Fruit fly (Drosophila melanogaster) ovary, adult (tissue): Measurements from ENCODE around the gene eca.
"Not testable (repeated sequence)": the region's sequence is repeated elsewhere in the genome, so short reads cannot be mapped to it uniquely, and the experiment has no call there.

Experiments used
- CG17801 ChIP-seq: fragments of 200-800 bp; optimal IDR thresholded peaks from 2 replicates; lab custom pipeline; 2019; ENCODE audit warnings: missing biosample characterization, mild to moderate bottlenecking, missing genetic modification characterization, moderate library complexity; ENCODE audit not compliant: partially characterized antibody

The eca gene

DNA sequence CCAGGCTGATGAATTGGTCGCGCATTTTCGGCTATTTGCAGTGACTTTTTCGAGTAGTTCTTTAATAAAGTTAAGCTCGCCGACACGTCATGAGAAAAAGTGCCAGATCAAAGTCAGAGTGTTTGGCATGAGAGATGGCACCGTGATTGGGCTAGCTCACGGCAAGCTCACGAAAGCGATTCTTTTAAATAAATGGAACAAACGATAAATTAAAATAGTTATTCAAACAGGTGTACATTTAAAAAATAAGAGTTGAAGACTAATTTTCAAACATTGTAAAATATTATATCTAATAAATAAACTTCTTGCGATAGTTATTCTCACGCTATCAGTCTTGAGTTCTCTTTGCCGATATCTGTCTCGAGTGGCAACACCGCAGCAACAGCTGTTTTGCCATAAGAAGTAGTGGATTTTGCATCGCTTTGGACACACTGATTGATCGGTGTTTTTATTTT, 7.4 kb upstream of the eca start, which contains the start of the genes Unc-115b, p24-2 and CG32939:
TSS of gene Unc-115b (minus strand) at position 101 of the 455 bp plus-strand sequence.
TSS of gene p24-2 (minus strand) at position 120 of the 455 bp plus-strand sequence.
TSS of gene CG32939 (plus strand) at position 405 of the 455 bp plus-strand sequence.
- TF ChIP-seq CG17801 (GFP tag; lab: Kevin White, UChicago) = not testable (repeated sequence)

DNA sequence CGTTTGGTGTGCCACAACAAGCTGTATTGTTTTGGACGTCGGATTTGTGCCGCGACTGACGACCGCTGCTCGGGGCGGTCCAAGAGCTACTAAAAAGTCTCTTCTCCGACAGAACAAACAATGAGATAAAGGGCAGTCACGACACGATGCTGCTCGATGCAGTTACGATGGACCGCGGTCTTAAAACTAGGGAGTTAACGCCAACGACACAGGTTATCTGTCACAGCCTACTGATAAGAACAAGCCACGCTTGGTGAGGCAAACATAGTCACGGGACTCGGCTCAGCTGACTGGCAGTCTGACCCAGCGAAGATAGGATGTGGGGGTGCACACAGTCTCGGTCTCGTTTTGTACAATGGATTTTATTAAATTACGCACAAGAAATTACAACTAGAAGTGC, 1.2 kb downstream of the eca start, which contains the start of gene CG9444:
TSS of gene CG9444 (minus strand) at position 140 of the 400 bp plus-strand sequence.
- TF ChIP-seq CG17801 (GFP tag; lab: Kevin White, UChicago) = no peak

DNA sequence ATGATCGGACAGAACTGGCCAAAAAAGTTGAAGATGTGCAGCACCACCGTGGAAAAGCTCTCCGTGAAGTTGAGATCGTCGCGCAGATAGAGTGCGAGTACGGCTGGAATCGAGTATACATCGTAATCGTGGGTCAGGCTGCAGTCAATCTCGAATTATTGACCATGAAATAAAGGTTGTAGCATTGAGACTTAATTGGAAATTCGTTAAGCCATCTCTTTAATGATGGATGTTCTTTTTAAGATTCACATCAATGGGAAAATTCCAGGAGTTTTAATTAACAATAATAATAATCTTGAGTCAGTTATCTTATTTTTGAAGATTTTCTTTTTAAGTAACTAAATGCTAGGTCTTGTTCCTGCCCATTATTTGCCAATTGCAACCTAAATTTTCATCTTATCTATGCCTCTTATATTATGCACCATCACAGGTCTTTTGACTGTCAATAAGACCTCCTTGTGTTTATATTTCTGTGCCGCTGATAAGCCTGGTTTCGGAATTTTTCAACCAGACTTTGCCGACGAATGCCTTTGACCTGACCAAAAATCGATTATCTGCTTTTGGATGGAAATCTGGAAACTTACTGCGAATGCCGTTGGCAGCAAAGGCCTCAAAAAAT, 2.1 kb downstream of the eca start:
- TF ChIP-seq CG17801 (GFP tag; lab: Kevin White, UChicago) = no peak

DNA sequence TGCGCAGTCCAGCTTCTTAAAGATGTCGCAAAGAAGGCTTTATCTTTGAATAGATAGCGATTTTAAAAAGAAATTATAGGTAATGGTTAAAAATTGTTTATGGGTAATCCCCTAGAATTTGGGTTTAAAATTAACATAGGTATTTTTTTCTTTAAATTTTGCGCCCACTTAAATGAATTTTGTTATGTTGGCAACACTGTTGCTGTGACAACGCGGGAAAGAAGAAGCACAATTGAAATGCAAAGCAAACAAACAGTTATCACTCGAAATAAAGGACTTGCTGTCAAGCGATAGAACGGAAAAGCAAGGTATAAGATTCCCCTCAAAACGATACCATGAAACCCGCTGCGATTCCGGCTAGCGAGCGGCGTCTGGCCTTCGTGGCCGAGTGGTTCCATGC, 5.5 kb downstream of the eca start, which contains the start of gene nmdyn-D7:
TSS of gene nmdyn-D7 (plus strand) at position 194 of the 400 bp plus-strand sequence.
- no peak for TF ChIP-seq CG17801 (GFP tag; lab: Kevin White, UChicago)

DNA sequence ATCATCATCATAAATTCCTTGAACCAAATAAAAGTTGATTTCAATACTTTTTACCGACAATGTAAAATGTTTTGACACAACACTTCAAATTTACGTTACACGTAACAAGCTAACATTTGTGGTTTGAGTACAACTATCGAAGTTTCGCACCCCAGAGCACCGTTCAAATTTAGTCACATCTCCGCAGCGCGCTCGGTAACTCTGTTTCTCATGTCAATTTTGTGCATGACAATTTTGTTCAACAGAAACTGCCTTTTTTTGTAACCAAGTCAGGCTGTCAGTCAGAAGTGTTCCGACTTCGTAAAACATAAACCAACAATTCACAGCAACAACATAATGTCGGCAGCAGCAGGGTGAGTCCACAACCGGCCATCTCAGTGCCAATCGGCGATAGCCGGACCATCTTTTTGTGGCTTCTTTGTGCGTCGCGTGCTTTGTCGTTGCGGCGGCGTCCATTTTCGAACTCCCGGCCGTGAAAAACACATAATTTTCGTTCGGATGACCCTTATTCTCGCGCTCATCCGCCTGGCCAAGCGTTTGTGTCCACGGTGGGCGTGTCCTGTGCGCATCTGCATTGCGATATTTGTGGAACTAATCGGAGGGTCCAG, 7.4 kb downstream of the eca start, which contains the start of gene p23:
TSS of gene p23 (plus strand) at position 194 of the 608 bp plus-strand sequence.
- no peak for TF ChIP-seq CG17801 (GFP tag; lab: Kevin White, UChicago)

DNA sequence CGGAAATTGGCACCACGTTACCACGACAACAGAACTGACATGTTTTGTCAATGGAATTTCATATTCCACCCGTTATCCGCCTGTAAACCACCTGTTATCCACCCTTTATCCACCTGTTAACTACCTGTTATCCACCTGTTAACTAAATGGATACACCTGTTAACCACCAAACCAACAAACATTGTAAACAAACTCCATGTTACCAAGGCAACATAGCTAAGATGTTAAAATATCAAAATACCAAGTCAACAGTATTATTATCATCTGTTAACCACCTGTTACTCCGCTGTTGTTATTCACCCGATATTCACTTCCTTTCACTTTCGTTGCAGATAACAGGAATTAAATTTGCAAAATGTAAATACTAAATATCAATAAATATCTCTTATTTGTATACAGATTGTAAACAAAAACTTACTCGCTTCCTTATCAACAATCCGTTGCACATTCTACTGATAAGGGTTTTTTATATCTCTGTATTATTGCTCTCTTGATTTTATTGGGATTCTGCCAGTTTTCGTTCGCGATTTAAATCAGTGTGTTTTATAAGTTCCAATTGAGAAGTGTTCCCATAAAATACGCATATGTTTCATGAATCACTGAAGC, 10.2 kb downstream of the eca start, which contains the start of gene Nepl12:
TSS of gene Nepl12 (plus strand) at position 556 of the 606 bp plus-strand sequence.
- no peak for TF ChIP-seq CG17801 (GFP tag; lab: Kevin White, UChicago)

DNA sequence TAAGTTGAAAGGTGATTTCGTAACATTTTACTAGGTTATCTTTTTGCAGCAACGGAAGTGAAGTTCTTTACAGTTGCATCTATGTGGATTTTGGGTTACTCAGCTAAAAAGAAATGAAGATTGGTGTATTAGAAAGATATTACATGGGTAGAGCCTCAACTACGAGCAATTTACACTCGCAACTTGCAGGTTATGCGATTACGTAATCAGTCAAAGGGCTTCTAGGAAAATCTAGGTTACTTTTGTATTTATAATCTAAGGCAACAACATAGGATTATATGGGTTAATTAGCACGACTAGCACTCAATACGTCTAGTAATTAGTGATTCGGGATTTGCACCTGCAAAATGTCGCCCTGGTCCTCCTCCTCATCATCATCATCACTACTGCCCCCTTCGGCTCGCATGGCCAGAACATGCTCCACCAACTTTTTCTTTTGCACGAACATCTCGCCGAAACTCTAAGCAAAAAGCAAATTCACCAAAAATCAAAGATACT, 11.0 kb downstream of the eca start, which contains the start of gene Dhc1:
TSS of gene Dhc1 (minus strand) at position 448 of the 498 bp plus-strand sequence.
- no peak for TF ChIP-seq CG17801 (GFP tag; lab: Kevin White, UChicago)

DNA sequence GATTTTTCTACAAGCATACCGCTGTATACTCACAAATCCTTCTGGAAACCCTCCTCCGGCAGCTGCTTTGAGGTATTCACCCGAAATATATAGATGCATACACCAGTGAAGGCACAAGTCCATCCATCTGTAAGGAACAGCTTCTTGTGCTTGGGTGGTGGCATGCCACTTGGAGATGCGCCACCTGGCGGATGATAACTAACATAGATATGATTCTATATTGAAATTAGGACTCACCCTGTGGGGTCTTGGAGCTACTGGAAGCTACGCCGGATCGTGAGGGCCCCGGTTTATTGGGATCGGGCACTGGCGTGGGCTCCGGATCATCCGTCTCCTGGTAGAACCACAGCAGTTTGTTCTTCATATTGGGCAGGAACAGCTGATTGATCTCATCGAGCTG, 12.1 kb downstream of the eca start:
- TF ChIP-seq CG17801 (GFP tag; lab: Kevin White, UChicago) = no peak

DNA sequence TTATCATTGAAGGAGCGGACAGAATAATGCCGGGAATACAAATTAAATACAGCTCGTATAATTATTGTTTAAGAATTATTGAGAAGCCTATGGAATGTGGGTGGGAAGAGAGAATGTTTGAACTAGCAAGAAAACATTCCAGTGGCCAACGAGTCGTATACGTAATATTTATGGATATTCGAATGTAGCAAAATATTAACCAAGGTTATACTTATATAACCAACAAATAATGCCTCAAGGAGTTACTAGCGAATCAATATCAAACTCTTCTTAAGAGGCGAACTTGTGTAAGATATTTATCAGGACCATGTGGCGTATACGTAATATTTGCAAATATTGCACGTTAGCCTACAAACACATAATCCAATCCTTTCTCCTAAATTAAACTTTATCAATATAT, 19.9 kb downstream of the eca start:
- TF ChIP-seq CG17801 (GFP tag; lab: Kevin White, UChicago) = no peak

DNA sequence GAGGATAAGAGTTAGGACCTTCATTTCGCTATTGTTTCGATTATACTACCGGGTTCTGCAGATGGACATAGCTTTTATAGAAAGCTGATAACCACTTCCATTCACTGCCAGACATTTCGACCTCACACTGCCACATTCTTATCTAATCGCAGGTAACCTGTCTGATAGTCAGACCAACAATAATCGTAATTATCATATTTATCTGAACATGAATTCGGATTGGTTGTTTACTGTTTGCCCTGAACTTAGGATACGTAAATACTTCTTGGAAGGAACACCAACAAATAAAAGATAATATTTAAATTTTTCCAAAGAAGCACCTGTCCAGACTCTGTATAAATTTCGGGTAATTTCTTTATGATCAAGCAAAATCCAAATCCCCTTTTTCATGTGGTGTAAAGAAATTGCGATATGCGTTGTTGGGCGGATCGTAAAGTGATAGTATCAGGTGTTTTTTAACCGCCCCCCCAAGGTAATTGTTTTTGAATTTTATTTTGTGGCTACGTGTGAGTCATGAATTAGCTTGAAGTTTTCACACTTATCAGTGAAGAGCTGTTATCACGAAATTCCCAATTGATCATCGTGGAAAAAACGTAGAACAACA, 39.1 kb downstream of the eca start, which contains the start of gene Fst:
TSS of gene Fst (minus strand) at position 51 of the 604 bp plus-strand sequence.
- no peak for TF ChIP-seq CG17801 (GFP tag; lab: Kevin White, UChicago)

DNA sequence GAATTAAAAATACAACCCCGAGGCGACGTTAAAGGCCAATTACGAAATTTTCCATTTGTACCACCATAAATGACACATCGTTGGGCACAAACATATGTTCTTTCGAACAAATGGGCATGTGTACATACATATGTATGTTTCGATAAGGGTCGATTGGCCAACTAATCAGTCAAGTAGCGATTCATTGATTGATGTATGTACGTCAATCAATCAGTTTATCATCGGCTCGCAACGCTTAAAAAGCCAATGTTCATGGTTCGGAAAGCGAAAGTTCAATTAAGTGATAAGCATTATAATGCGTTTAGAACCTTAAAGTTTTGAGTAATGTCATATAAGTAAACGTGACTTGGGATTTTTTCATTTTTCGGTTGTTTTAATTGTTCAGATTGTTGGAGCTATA, 40.7 kb downstream of the eca start:
- no peak for TF ChIP-seq CG17801 (GFP tag; lab: Kevin White, UChicago)

DNA sequence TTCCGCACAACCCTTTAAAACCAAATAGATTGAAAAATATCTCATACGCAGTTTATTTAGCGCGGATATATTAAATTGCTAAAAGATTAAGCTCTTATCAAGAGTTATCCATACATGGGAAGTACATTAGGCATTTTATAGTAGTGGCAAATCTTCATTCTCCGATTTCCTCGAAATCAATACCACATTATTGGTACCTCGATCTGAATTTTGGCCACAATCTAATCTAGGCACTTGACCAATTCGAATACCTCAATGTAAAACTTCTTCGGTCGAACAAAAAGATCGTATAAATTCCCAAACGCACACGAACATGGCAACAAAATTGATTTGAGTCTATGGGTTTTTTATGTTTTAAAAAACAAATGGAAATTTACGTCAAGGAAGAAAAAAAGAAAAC, 41.3 kb downstream of the eca start:
- no peak for TF ChIP-seq CG17801 (GFP tag; lab: Kevin White, UChicago)

DNA sequence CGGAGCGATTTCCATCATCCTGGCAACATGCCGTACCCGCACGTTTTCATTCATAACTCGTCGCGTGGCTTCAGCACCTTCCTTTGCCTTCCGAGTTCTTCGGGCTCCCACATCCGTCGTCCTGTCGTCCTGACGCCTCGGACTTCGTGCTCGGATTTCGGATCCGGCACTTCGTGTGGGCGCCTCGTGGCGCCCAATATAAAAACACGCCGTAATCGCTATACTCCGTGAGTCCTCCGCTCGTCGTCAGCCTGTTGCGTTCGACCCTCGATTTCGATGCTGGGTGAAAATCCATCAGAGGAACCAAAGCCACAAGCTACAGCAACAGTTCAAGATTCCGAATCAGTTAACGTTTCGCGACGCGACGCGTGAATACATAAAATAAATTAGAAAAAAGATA, 45.0 kb downstream of the eca start:
- TF ChIP-seq CG17801 (GFP tag; lab: Kevin White, UChicago) = no peak

DNA sequence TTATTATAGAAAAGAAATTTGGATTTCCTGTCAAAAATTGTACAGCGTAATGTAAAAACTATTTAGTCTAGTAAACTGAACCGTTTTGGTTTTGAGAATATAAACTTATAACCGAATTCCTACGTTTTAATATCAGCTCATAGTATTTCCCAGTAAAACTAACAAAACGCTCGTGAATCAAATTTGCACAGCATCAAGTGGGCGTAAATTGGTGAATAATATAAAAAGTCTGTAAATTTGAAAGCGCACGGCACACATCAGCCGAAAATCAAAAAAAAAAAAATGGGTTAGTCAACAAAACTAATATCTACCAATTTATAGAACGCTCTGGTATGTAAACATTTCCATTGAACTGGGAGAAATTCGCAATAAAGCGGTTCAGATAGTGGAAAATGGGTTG, 47.4 kb downstream of the eca start, which contains the start of gene Dh44:
TSS of gene Dh44 (plus strand) at position 301 of the 400 bp plus-strand sequence.
- no peak for TF ChIP-seq CG17801 (GFP tag; lab: Kevin White, UChicago)
